Worm (Caenorhabditis elegans) whole organism, L1 larva: ENCODE data around the gene CC8.2.
A peak's percentile ranks its signal among the peaks of the same experiment; 100 is the strongest.

Source experiments
- alr-1 ChIP-seq: fragments of 200-800 bp; sonication (Bioruptor generic); optimal IDR thresholded peaks from 2 replicates; lab custom pipeline; 2018; ENCODE audit warnings: borderline replicate concordance, mild to moderate bottlenecking, missing genetic modification characterization, missing compliant biosample characterization
- ama-1 ChIP-seq: fragments of 150-350 bp; optimal IDR thresholded peaks from 2 replicates; lab custom pipeline; 2014
- efl-3 ChIP-seq: fragments of 200-800 bp; sonication (Bioruptor generic); optimal IDR thresholded peaks from 2 replicates; lab custom pipeline; 2018; ENCODE audit warnings: mild to moderate bottlenecking, missing genetic modification characterization, missing compliant biosample characterization
- mdl-1 ChIP-seq, 2 experiments: fragments of 150-350 bp; optimal IDR thresholded peaks; 2 replicates each; lab custom pipeline; 2014 to 2017; ENCODE audit warnings: missing biosample characterization in 2 of 2, missing genetic modification characterization in 2 of 2, inconsistent platforms in 1 of 2
- nhr-77 ChIP-seq: fragments of 150-350 bp; optimal IDR thresholded peaks from 2 replicates; lab custom pipeline; 2014; ENCODE audit warnings: missing biosample characterization, missing genetic modification characterization
- unc-62 ChIP-seq: fragments of 150-350 bp; optimal IDR thresholded peaks from 2 replicates; lab custom pipeline; 2014; ENCODE audit warnings: missing biosample characterization, missing genetic modification reagents, missing genetic modification characterization
- ztf-11 ChIP-seq, 2 experiments: sonication (generic microtip); optimal IDR thresholded peaks; 2 replicates each; lab custom pipeline; 2016 to 2017; ENCODE audit warnings: missing genetic modification characterization in 2 of 2, missing biosample characterization in 1 of 2, missing compliant biosample characterization in 1 of 2

DNA sequence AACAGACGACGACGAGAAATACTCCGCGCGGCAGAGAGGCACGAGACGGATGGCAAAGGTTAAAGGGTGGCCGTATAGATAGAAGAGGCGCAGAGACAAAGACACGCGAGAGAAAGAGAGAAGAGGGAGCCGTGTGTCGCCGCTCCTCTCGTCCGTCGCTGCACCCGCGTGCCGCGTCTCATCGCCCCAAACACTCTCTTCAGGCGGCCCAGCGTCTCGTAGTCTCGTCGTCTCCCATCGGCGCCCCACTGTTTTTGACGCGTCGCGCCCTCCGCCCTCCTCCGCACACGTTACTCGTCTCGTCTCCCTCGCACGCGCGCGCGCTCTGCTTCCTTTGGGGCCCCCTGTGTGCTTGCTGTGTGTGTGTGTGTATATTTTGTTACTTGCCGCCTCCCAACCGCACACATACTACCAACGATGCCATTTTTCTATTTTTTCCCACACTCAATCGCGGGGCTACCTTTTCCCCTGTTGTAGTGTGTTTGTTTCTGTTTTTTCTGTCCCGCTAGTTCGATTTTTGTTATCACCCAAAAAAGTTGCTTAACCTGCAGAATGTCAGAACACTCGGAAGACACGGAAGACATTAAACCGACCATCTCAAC lies 11.9 kb downstream of the CC8.2 start, which contains the start of gene madf-9:
- TF ChIP-seq mdl-1 (tag; optimal IDR thresholded peaks at IDR 0.05; lab: Kevin White, UChicago) (peak in 1 of 2 experiments; percentile 55), efl-3 (GFP tag; lab: Kevin White, UChicago) (peak; percentile 9), ztf-11 (tag; optimal IDR thresholded peaks at IDR 0.05; lab: Kevin White, UChicago) (peak in 1 of 2 experiments; percentile 18), alr-1 (no peak), ama-1 (lab: Kevin White, UChicago) (no peak), nhr-77 (tag; lab: Kevin White, UChicago) (no peak), unc-62 (GFP tag; lab: Kevin White, UChicago) (no peak)
